Fruit fly (Drosophila melanogaster) whole organism, pupa: ENCODE results near the gene CG10958.

ENCODE experiments used
- CG10348 ChIP-seq: fragments of 200-800 bp; sonication (Bioruptor generic); IDR thresholded peaks from 2 replicates; pipeline ENCODE4 v1.3.6; 2022; ENCODE audit warnings: missing biosample characterization, missing genetic modification characterization
- CG12605 ChIP-seq: fragments of 200-800 bp; sonication (Bioruptor generic); IDR thresholded peaks from 2 replicates; pipeline ENCODE4 v1.3.6; 2022; ENCODE audit warnings: missing biosample characterization, missing genetic modification characterization
- CG13204 ChIP-seq: fragments of 200-800 bp; sonication (Bioruptor generic); optimal IDR thresholded peaks from 2 replicates; lab custom pipeline; 2018; ENCODE audit warnings: missing biosample characterization, mild to moderate bottlenecking, missing genetic modification characterization, moderate library complexity
- CG14655 ChIP-seq: fragments of 200-800 bp; sonication (Bioruptor generic); optimal IDR thresholded peaks from 3 replicates; lab custom pipeline; 2017; ENCODE audit warnings: mild to moderate bottlenecking, missing biosample characterization, missing genetic modification reagents, missing genetic modification characterization
- CG15710 ChIP-seq: fragments of 200-800 bp; sonication (Bioruptor generic); optimal IDR thresholded peaks from 2 replicates; lab custom pipeline; 2018; ENCODE audit warnings: missing biosample characterization, mild to moderate bottlenecking, missing genetic modification characterization, moderate library complexity
- CG17806 ChIP-seq: fragments of 200-800 bp; sonication (Bioruptor generic); optimal IDR thresholded peaks from 2 replicates; lab custom pipeline; 2018; ENCODE audit warnings: missing biosample characterization, mild to moderate bottlenecking, missing genetic modification characterization, moderate library complexity
- CG32121 ChIP-seq: fragments of 200-800 bp; sonication (Bioruptor generic); IDR thresholded peaks from 2 replicates; pipeline ENCODE4 v1.3.6; 2022; ENCODE audit warnings: missing biosample characterization, missing genetic modification characterization
- CG34367 ChIP-seq: fragments of 200-800 bp; sonication (Bioruptor generic); optimal IDR thresholded peaks from 2 replicates; lab custom pipeline; 2018; ENCODE audit warnings: missing biosample characterization, mild to moderate bottlenecking, missing genetic modification characterization
- CG4496 ChIP-seq: fragments of 200-800 bp; sonication (Bioruptor generic); IDR thresholded peaks from 3 replicates; pipeline ENCODE4 v1.3.6; 2022; ENCODE audit warnings: missing biosample characterization, missing genetic modification characterization
- CG8159 ChIP-seq: fragments of 200-800 bp; sonication (Bioruptor generic); optimal IDR thresholded peaks from 3 replicates; lab custom pipeline; 2018; ENCODE audit warnings: missing biosample characterization, mild to moderate bottlenecking, missing genetic modification characterization, moderate library complexity
- CG8301 ChIP-seq: fragments of 200-800 bp; sonication (Bioruptor generic); optimal IDR thresholded peaks from 2 replicates; lab custom pipeline; 2018; ENCODE audit warnings: missing biosample characterization, mild to moderate bottlenecking, missing genetic modification characterization
- CG9948 ChIP-seq: fragments of 200-800 bp; sonication (Bioruptor generic); optimal IDR thresholded peaks from 2 replicates; lab custom pipeline; 2018; ENCODE audit warnings: missing biosample characterization, mild to moderate bottlenecking, missing genetic modification characterization, moderate library complexity
- D1 ChIP-seq: fragments of 200-800 bp; sonication (Bioruptor generic); optimal IDR thresholded peaks from 2 replicates; lab custom pipeline; 2018; ENCODE audit warnings: missing biosample characterization, mild to moderate bottlenecking, missing genetic modification characterization, moderate library complexity
- EcR ChIP-seq: fragments of 200-800 bp; sonication (Bioruptor generic); optimal IDR thresholded peaks from 3 replicates; lab custom pipeline; 2019; ENCODE audit warnings: missing biosample characterization, missing genetic modification characterization, mild to moderate bottlenecking, moderate library complexity, missing genetic modification reagents
- Ets98B ChIP-seq: fragments of 200-800 bp; sonication (Bioruptor generic); IDR thresholded peaks from 2 replicates; pipeline ENCODE4 v1.3.6; 2022; ENCODE audit warnings: missing biosample characterization, missing genetic modification characterization
- Pif1A ChIP-seq: fragments of 200-800 bp; sonication (Bioruptor generic); optimal IDR thresholded peaks from 3 replicates; lab custom pipeline; 2016; ENCODE audit warnings: missing biosample characterization, missing genetic modification characterization
- Pif1B ChIP-seq: fragments of 200-800 bp; sonication (Bioruptor generic); optimal IDR thresholded peaks from 3 replicates; lab custom pipeline; 2016; ENCODE audit warnings: missing biosample characterization, missing genetic modification characterization
- Snoo ChIP-seq: fragments of 200-800 bp; sonication (Bioruptor generic); optimal IDR thresholded peaks from 3 replicates; lab custom pipeline; 2017; ENCODE audit warnings: missing biosample characterization, mild to moderate bottlenecking, missing genetic modification characterization, inconsistent platforms
- fd96Ca ChIP-seq: fragments of 200-800 bp; sonication (Bioruptor generic); IDR thresholded peaks from 3 replicates; pipeline ENCODE4 v1.3.6; 2022; ENCODE audit warnings: missing biosample characterization, missing genetic modification characterization
- gl ChIP-seq: fragments of 200-800 bp; sonication (Bioruptor generic); optimal IDR thresholded peaks from 2 replicates; lab custom pipeline; 2018; ENCODE audit warnings: missing biosample characterization, mild to moderate bottlenecking, missing genetic modification characterization
- rn ChIP-seq: fragments of 200-800 bp; sonication (Bioruptor generic); IDR thresholded peaks from 2 replicates; pipeline ENCODE4 v1.3.6; 2022; ENCODE audit warnings: missing biosample characterization, missing genetic modification characterization

Gene CG10958

dm6 chrX:8092893-8093721 lies 39.0 kb upstream of the CG10958 start:
- TF ChIP-seq CG8159 (peak; percentile 35), EcR (GFP tag; lab: Kevin White, UChicago) (peak; percentile 93), rn (GFP tag; lab: Robert Waterston, UW) (no peak), CG15710 (tag; lab: Kevin White, UChicago) (no peak), CG13204 (GFP tag; lab: Kevin White, UChicago) (no peak), Pif1B (no peak), fd96Ca (GFP tag; lab: Robert Waterston, UW) (no peak)
- TF ChIP-seq, all 21 proteins: peak for 2

- TF ChIP-seq Pif1A (GFP tag; lab: Kevin White, UChicago) (peak; percentile 36), CG4496 (GFP tag; lab: Robert Waterston, UW) (no peak), Pif1B (peak; percentile 28), Ets98B (GFP tag; lab: Robert Waterston, UW) (no peak), CG8159 (no peak), CG9948 (tag; lab: Kevin White, UChicago) (no peak), D1 (tag; lab: Kevin White, UChicago) (peak; percentile 39)
These were observed 38.3 kb upstream of the CG10958 start, which contains the start of gene UbcE2H for dm6 chrX:8093722-8094177. UbcE2H (minus strand) TSS chrX:8094064.

- peak; percentile 84 for TF ChIP-seq fd96Ca (GFP tag; lab: Robert Waterston, UW)
- TF ChIP-seq CG34367 = peak; percentile 71
- peak; percentile 85 for TF ChIP-seq CG12605
- peak; percentile 91 for TF ChIP-seq Ets98B (GFP tag; lab: Robert Waterston, UW)
- TF ChIP-seq gl (tag; lab: Kevin White, UChicago) = peak; percentile 55
- peak; percentile 77 for TF ChIP-seq CG15710 (tag; lab: Kevin White, UChicago)
- peak; percentile 75 for TF ChIP-seq CG8301 (tag; lab: Kevin White, UChicago)
- TF ChIP-seq Snoo (tag; lab: Kevin White, UChicago) = peak; percentile 54
- peak; percentile 70 for TF ChIP-seq Pif1B
- TF ChIP-seq CG17806 (tag; lab: Kevin White, UChicago) = peak; percentile 79
- TF ChIP-seq Pif1A (GFP tag; lab: Kevin White, UChicago) = peak; percentile 78
- peak; percentile 87 for TF ChIP-seq CG32121 (GFP tag; lab: Robert Waterston, UW)
- no peak for TF ChIP-seq EcR (GFP tag; lab: Kevin White, UChicago)
- peak; percentile 83 for TF ChIP-seq CG14655
- peak; percentile 34 for TF ChIP-seq D1 (tag; lab: Kevin White, UChicago)
- peak; percentile 81 for TF ChIP-seq CG9948 (tag; lab: Kevin White, UChicago)
- TF ChIP-seq CG13204 (GFP tag; lab: Kevin White, UChicago) = peak; percentile 46
- TF ChIP-seq CG8159 = peak; percentile 82
- TF ChIP-seq CG4496 (GFP tag; lab: Robert Waterston, UW) = peak; percentile 93
- TF ChIP-seq rn (GFP tag; lab: Robert Waterston, UW) = peak; percentile 25; the same call in 1 of the 2 replicates
- TF ChIP-seq CG10348 (GFP tag; lab: Robert Waterston, UW) = 0 out of 2 replicates have a peak, but pooled peaks have one; percentile 24
- TF ChIP-seq, all 21 proteins: peak for 20
These were observed 31.9 kb upstream of the CG10958 start for dm6 chrX:8100026-8100825.

- TF ChIP-seq CG34367 (no peak), CG17806 (tag; lab: Kevin White, UChicago) (no peak), CG8159 (no peak), gl (tag; lab: Kevin White, UChicago) (no peak), rn (GFP tag; lab: Robert Waterston, UW) (no peak), CG13204 (GFP tag; lab: Kevin White, UChicago) (no peak), Ets98B (GFP tag; lab: Robert Waterston, UW) (no peak), CG9948 (tag; lab: Kevin White, UChicago) (no peak), fd96Ca (GFP tag; lab: Robert Waterston, UW) (no peak), D1 (tag; lab: Kevin White, UChicago) (no peak), Pif1B (no peak), EcR (GFP tag; lab: Kevin White, UChicago) (no peak), CG4496 (GFP tag; lab: Robert Waterston, UW) (no peak), CG12605 (no peak)
These were observed 31.3 kb upstream of the CG10958 start for dm6 chrX:8100826-8101079.

dm6 chrX:8101479-8102198 lies 30.4 kb upstream of the CG10958 start, which contains the start of gene CG2258:
CG2258 (minus strand) TSS chrX:8102095.
- peak; percentile 70 for TF ChIP-seq gl (tag; lab: Kevin White, UChicago)
- TF ChIP-seq EcR (GFP tag; lab: Kevin White, UChicago) = no peak
- peak; percentile 93 for TF ChIP-seq CG14655
- peak; percentile 88 for TF ChIP-seq CG8159
- TF ChIP-seq CG4496 (GFP tag; lab: Robert Waterston, UW) = peak; percentile 98
- TF ChIP-seq CG12605 = peak; percentile 96
- TF ChIP-seq CG13204 (GFP tag; lab: Kevin White, UChicago) = peak; percentile 73
- TF ChIP-seq Ets98B (GFP tag; lab: Robert Waterston, UW) = peak; percentile 97
- TF ChIP-seq CG32121 (GFP tag; lab: Robert Waterston, UW) = peak; percentile 97
- TF ChIP-seq Pif1A (GFP tag; lab: Kevin White, UChicago) = peak; percentile 88
- TF ChIP-seq D1 (tag; lab: Kevin White, UChicago) = peak; percentile 37
- peak; percentile 91 for TF ChIP-seq rn (GFP tag; lab: Robert Waterston, UW)
- TF ChIP-seq Pif1B = peak; percentile 91
- peak; percentile 40 for TF ChIP-seq Snoo (tag; lab: Kevin White, UChicago)
- peak; percentile 91 for TF ChIP-seq CG8301 (tag; lab: Kevin White, UChicago)
- TF ChIP-seq CG9948 (tag; lab: Kevin White, UChicago) = peak; percentile 88
- peak; percentile 96 for TF ChIP-seq fd96Ca (GFP tag; lab: Robert Waterston, UW)
- TF ChIP-seq CG15710 (tag; lab: Kevin White, UChicago) = peak; percentile 91
- peak; percentile 89 for TF ChIP-seq CG17806 (tag; lab: Kevin White, UChicago)
- peak; percentile 87 for TF ChIP-seq CG34367
- peak; percentile 73; the same call in 1 of the 2 replicates for TF ChIP-seq CG10348 (GFP tag; lab: Robert Waterston, UW)
- TF ChIP-seq, all 21 proteins: peak for 20
